Worm (Caenorhabditis elegans) whole organism, late embryonic: Measurements from ENCODE around the gene Y116A8C.49.

ENCODE experiments used
- F13H6.1 ChIP-seq: sonication (generic microtip); optimal IDR thresholded peaks from 2 replicates; lab custom pipeline; 2016; ENCODE audit warnings: missing genetic modification characterization, missing compliant biosample characterization
- K02D7.2 ChIP-seq: sonication (generic microtip); optimal IDR thresholded peaks from 2 replicates; lab custom pipeline; 2017; ENCODE audit warnings: mild to moderate bottlenecking, missing genetic modification characterization, missing compliant biosample characterization
- K09A11.1 ChIP-seq: sonication (generic microtip); optimal IDR thresholded peaks from 2 replicates; lab custom pipeline; 2017; ENCODE audit warnings: antibody characterized with exemption, mild to moderate bottlenecking, missing genetic modification characterization, missing compliant biosample characterization; ENCODE audit not compliant: insufficient read depth
- T23F11.4 ChIP-seq: fragments of 200-800 bp; sonication (Bioruptor generic); optimal IDR thresholded peaks from 2 replicates; lab custom pipeline; 2018; ENCODE audit warnings: mild to moderate bottlenecking, missing genetic modification characterization, missing compliant biosample characterization
- Y22D7AL.16 ChIP-seq: sonication (generic microtip); optimal IDR thresholded peaks from 2 replicates; lab custom pipeline; 2016; ENCODE audit warnings: missing genetic modification characterization, missing compliant biosample characterization
- ceh-14 ChIP-seq: sonication (generic microtip); optimal IDR thresholded peaks from 2 replicates; lab custom pipeline; 2016; ENCODE audit warnings: missing genotype, missing genetic modification characterization, missing compliant biosample characterization
- ceh-18 ChIP-seq: sonication (generic microtip); optimal IDR thresholded peaks from 2 replicates; lab custom pipeline; 2016; ENCODE audit warnings: missing genetic modification characterization, missing compliant biosample characterization
- ceh-2 ChIP-seq: sonication (generic microtip); optimal IDR thresholded peaks from 2 replicates; lab custom pipeline; 2016; ENCODE audit warnings: missing genotype, missing genetic modification characterization, missing compliant biosample characterization
- ceh-22 ChIP-seq: sonication (generic microtip); optimal IDR thresholded peaks from 2 replicates; lab custom pipeline; 2017; ENCODE audit warnings: missing biosample characterization, missing genetic modification characterization
- ceh-30 ChIP-seq: fragments of 150-350 bp; optimal IDR thresholded peaks from 2 replicates; lab custom pipeline; 2014; ENCODE audit warnings: missing biosample characterization, missing genetic modification characterization
- ceh-9 ChIP-seq: sonication (generic microtip); optimal IDR thresholded peaks from 2 replicates; lab custom pipeline; 2016; ENCODE audit warnings: mild to moderate bottlenecking, missing genetic modification characterization, inconsistent platforms, missing compliant biosample characterization
- che-1 ChIP-seq: sonication (generic microtip); optimal IDR thresholded peaks from 2 replicates; lab custom pipeline; 2016; ENCODE audit warnings: mild to moderate bottlenecking, missing genetic modification characterization, missing compliant biosample characterization
- dmd-4 ChIP-seq: sonication (generic microtip); optimal IDR thresholded peaks from 2 replicates; lab custom pipeline; 2016; ENCODE audit warnings: borderline replicate concordance, missing genetic modification characterization, missing compliant biosample characterization
- dve-1 ChIP-seq: sonication (generic microtip); optimal IDR thresholded peaks from 2 replicates; lab custom pipeline; 2017; ENCODE audit warnings: antibody characterized with exemption, mild to moderate bottlenecking, missing genetic modification characterization, missing compliant biosample characterization
- elt-4 ChIP-seq: sonication (generic microtip); optimal IDR thresholded peaks from 2 replicates; lab custom pipeline; 2016; ENCODE audit warnings: missing genetic modification characterization, missing compliant biosample characterization
- ets-4 ChIP-seq: sonication (generic microtip); optimal IDR thresholded peaks from 2 replicates; lab custom pipeline; 2016; ENCODE audit warnings: missing genetic modification characterization, missing compliant biosample characterization
- fax-1 ChIP-seq: sonication (generic microtip); optimal IDR thresholded peaks from 2 replicates; lab custom pipeline; 2016; ENCODE audit warnings: missing genotype, missing genetic modification characterization, missing compliant biosample characterization
- fkh-6 ChIP-seq: sonication (generic microtip); optimal IDR thresholded peaks from 2 replicates; lab custom pipeline; 2016; ENCODE audit warnings: missing genetic modification characterization, missing compliant biosample characterization
- gmeb-2 ChIP-seq: sonication (generic microtip); optimal IDR thresholded peaks from 2 replicates; lab custom pipeline; 2016; ENCODE audit warnings: missing genetic modification characterization, inconsistent platforms, missing compliant biosample characterization
- hlh-13 ChIP-seq: fragments of 200-800 bp; sonication (Bioruptor generic); optimal IDR thresholded peaks from 2 replicates; lab custom pipeline; 2018; ENCODE audit warnings: mild to moderate bottlenecking, missing genetic modification characterization, missing compliant biosample characterization
- hlh-6 ChIP-seq: sonication (generic microtip); optimal IDR thresholded peaks from 2 replicates; lab custom pipeline; 2016; ENCODE audit warnings: missing genotype, missing genetic modification characterization, missing compliant biosample characterization
- lim-6 ChIP-seq: sonication (generic microtip); optimal IDR thresholded peaks from 2 replicates; lab custom pipeline; 2016; ENCODE audit warnings: missing genetic modification characterization, missing compliant biosample characterization
- madf-2 ChIP-seq: sonication (generic microtip); optimal IDR thresholded peaks from 2 replicates; lab custom pipeline; 2017; ENCODE audit warnings: missing genetic modification characterization, missing compliant biosample characterization
- mec-3 ChIP-seq: sonication (generic microtip); optimal IDR thresholded peaks from 2 replicates; lab custom pipeline; 2016; ENCODE audit warnings: borderline replicate concordance, missing genetic modification characterization, missing compliant biosample characterization
- nfya-1 ChIP-seq: sonication (generic microtip); optimal IDR thresholded peaks from 2 replicates; lab custom pipeline; 2017; ENCODE audit warnings: missing genetic modification characterization, mild to moderate bottlenecking, missing compliant biosample characterization, antibody characterized with exemption, moderate library complexity
- nhr-232 ChIP-seq: sonication (generic microtip); optimal IDR thresholded peaks from 2 replicates; lab custom pipeline; 2016; ENCODE audit warnings: missing genetic modification characterization, missing compliant biosample characterization
- pax-1 ChIP-seq: fragments of 150-350 bp; optimal IDR thresholded peaks from 2 replicates; lab custom pipeline; 2014; ENCODE audit warnings: missing biosample characterization, missing genetic modification characterization
- pqm-1 ChIP-seq: sonication (generic microtip); optimal IDR thresholded peaks from 2 replicates; lab custom pipeline; 2016; ENCODE audit warnings: missing genetic modification characterization, missing compliant biosample characterization
- pros-1 ChIP-seq: fragments of 150-350 bp; optimal IDR thresholded peaks from 2 replicates; lab custom pipeline; 2014; ENCODE audit warnings: missing biosample characterization, missing genetic modification reagents, missing genetic modification characterization
- ref-2 ChIP-seq: sonication (generic microtip); optimal IDR thresholded peaks from 2 replicates; lab custom pipeline; 2016; ENCODE audit warnings: missing genetic modification characterization, missing compliant biosample characterization
- rnt-1 ChIP-seq: sonication (generic microtip); optimal IDR thresholded peaks from 2 replicates; lab custom pipeline; 2016; ENCODE audit warnings: missing genetic modification characterization, missing compliant biosample characterization
- sdc-2 ChIP-seq: sonication (generic microtip); optimal IDR thresholded peaks from 2 replicates; lab custom pipeline; 2016; ENCODE audit warnings: missing genotype, missing genetic modification characterization, missing compliant biosample characterization
- sox-2 ChIP-seq: fragments of 200-800 bp; sonication (Bioruptor generic); IDR thresholded peaks from 2 replicates; pipeline ENCODE4 v1.3.6; 2022; ENCODE audit warnings: missing genetic modification reagents, missing genetic modification characterization, missing compliant biosample characterization
- sox-4 ChIP-seq: sonication (generic microtip); optimal IDR thresholded peaks from 2 replicates; lab custom pipeline; 2017; ENCODE audit warnings: mild to moderate bottlenecking, missing genetic modification characterization, inconsistent platforms, missing compliant biosample characterization
- syd-9 ChIP-seq: sonication (generic microtip); optimal IDR thresholded peaks from 2 replicates; lab custom pipeline; 2016; ENCODE audit warnings: mild to moderate bottlenecking, missing genetic modification characterization, moderate library complexity, missing compliant biosample characterization
- tbx-2 ChIP-seq: sonication (generic microtip); optimal IDR thresholded peaks from 2 replicates; lab custom pipeline; 2016; ENCODE audit warnings: missing genetic modification characterization, missing compliant biosample characterization
- tbx-7 ChIP-seq: sonication (generic microtip); optimal IDR thresholded peaks from 2 replicates; lab custom pipeline; 2016; ENCODE audit warnings: missing genotype, missing genetic modification characterization, missing compliant biosample characterization
- unc-42 ChIP-seq: sonication (generic microtip); optimal IDR thresholded peaks from 2 replicates; lab custom pipeline; 2016; ENCODE audit warnings: missing genotype, missing genetic modification characterization, missing compliant biosample characterization
- unc-55 ChIP-seq: sonication (generic microtip); optimal IDR thresholded peaks from 2 replicates; lab custom pipeline; 2017; ENCODE audit warnings: missing biosample characterization, missing genetic modification reagents, missing genetic modification characterization

Y116A8C.49 gene

ce11 chrIV:16946746-16947145 lies 15.8 kb upstream of the Y116A8C.49 start, which contains the start of the genes Y116A8C.9 and arf-6 (continued):
- no peak for TF ChIP-seq elt-4
- peak; percentile 32 for TF ChIP-seq ceh-14
- no peak for TF ChIP-seq sdc-2
- no peak for TF ChIP-seq ceh-22 (tag; lab: Kevin White, UChicago)
- TF ChIP-seq ref-2 (tag; lab: Kevin White, UChicago): peak; percentile 1
- TF ChIP-seq K09A11.1: peak; percentile 48
- TF ChIP-seq Y22D7AL.16 (tag; lab: Kevin White, UChicago): peak; percentile 45
- TF ChIP-seq hlh-13 (GFP tag; lab: Kevin White, UChicago): peak; percentile 7
- no peak for TF ChIP-seq pax-1
- TF ChIP-seq hlh-6: no peak
- TF ChIP-seq ceh-18 (tag; lab: Kevin White, UChicago): no peak
- no peak for TF ChIP-seq ceh-9
- no peak for TF ChIP-seq ceh-30 (tag; lab: Kevin White, UChicago)
- TF ChIP-seq mec-3 (tag; lab: Kevin White, UChicago): no peak
- TF ChIP-seq tbx-2 (tag; lab: Kevin White, UChicago): peak; percentile 42
- no peak for TF ChIP-seq fkh-6 (tag; lab: Kevin White, UChicago)
- TF ChIP-seq lim-6: peak; percentile 41
- peak; percentile 54 for TF ChIP-seq T23F11.4 (GFP tag; lab: Kevin White, UChicago)
- TF ChIP-seq tbx-7: peak; percentile 36
- peak; percentile 44 for TF ChIP-seq fax-1 (tag; lab: Kevin White, UChicago)
- TF ChIP-seq, all 69 proteins: peak for 40

ce11 chrIV:16939001-16939400 lies 8.0 kb upstream of the Y116A8C.49 start, which contains the start of gene Y116A8C.10:
TSS of gene Y116A8C.10 (minus strand) at chrIV:16939101.
- TF ChIP-seq F13H6.1 (tag; lab: Kevin White, UChicago): no peak
- TF ChIP-seq ceh-14: no peak
- no peak for TF ChIP-seq fax-1 (tag; lab: Kevin White, UChicago)
- no peak for TF ChIP-seq fkh-6 (tag; lab: Kevin White, UChicago)
- no peak for TF ChIP-seq hlh-13 (GFP tag; lab: Kevin White, UChicago)
- no peak for TF ChIP-seq sox-4 (tag; lab: Kevin White, UChicago)
- no peak for TF ChIP-seq pqm-1
- TF ChIP-seq unc-55 (GFP tag; lab: Kevin White, UChicago): no peak
- TF ChIP-seq K09A11.1: no peak
- no peak for TF ChIP-seq dmd-4 (tag; lab: Kevin White, UChicago)
- TF ChIP-seq K02D7.2 (tag; lab: Kevin White, UChicago): no peak
- TF ChIP-seq ceh-2: no peak
- TF ChIP-seq elt-4: no peak
- no peak for TF ChIP-seq pros-1 (tag; lab: Kevin White, UChicago)

ce11 chrIV:16936053-16936452 lies 5.1 kb upstream of the Y116A8C.49 start:
- no peak for TF ChIP-seq sox-2 (GFP tag; lab: Robert Waterston, UW)
- TF ChIP-seq K02D7.2 (tag; lab: Kevin White, UChicago): no peak
- no peak for TF ChIP-seq T23F11.4 (GFP tag; lab: Kevin White, UChicago)
- no peak for TF ChIP-seq Y22D7AL.16 (tag; lab: Kevin White, UChicago)
- TF ChIP-seq nhr-232 (tag; lab: Kevin White, UChicago): no peak
- no peak for TF ChIP-seq tbx-7
- TF ChIP-seq pros-1 (tag; lab: Kevin White, UChicago): no peak
- no peak for TF ChIP-seq unc-55 (GFP tag; lab: Kevin White, UChicago)
- TF ChIP-seq madf-2 (tag; lab: Kevin White, UChicago): no peak
- no peak for TF ChIP-seq lim-6
- TF ChIP-seq dve-1 (tag; lab: Kevin White, UChicago): no peak
- TF ChIP-seq che-1: no peak
- no peak for TF ChIP-seq nfya-1 (tag; lab: Kevin White, UChicago)
- TF ChIP-seq rnt-1 (tag; lab: Kevin White, UChicago): no peak
- TF ChIP-seq, all 69 proteins: peak for 0

- TF ChIP-seq ets-4 (tag; lab: Kevin White, UChicago) (no peak), gmeb-2 (no peak), pqm-1 (no peak), hlh-13 (GFP tag; lab: Kevin White, UChicago) (no peak), syd-9 (no peak), unc-42 (tag; lab: Kevin White, UChicago) (no peak), dve-1 (tag; lab: Kevin White, UChicago) (no peak), ceh-2 (no peak), sdc-2 (no peak)
Measured at ce11 chrIV:16926558-16926957, 4.4 kb downstream of the Y116A8C.49 start.
